Fruit fly (Drosophila melanogaster) S2 (cell line): ENCODE measurements around the gene yrt.

Source experiments
- CG8478 ChIP-seq: fragments of >200 bp; optimal IDR thresholded peaks from 2 replicates; lab custom pipeline; 2018
- CTCF ChIP-seq, 2 experiments: fragments of >200 bp; optimal IDR thresholded peaks; 2 replicates each; lab custom pipeline; 2018

dm6 chr3R:13406898-13407297 is 27.9 kb downstream of the yrt start, which contains the start of gene yellow-e2:
- no peak for TF ChIP-seq CTCF (optimal IDR thresholded peaks at IDR 0.05; lab: Kevin White, UChicago)
- no peak for TF ChIP-seq CG8478
